Fruit fly (Drosophila melanogaster) whole organism, embryonic: ENCODE measurements around the gene hdly.

Experiments
- Abd-B ChIP-seq: fragments of 200-800 bp; sonication (Bioruptor generic); optimal IDR thresholded peaks from 2 replicates; lab custom pipeline; 2018; ENCODE audit warnings: missing biosample characterization, mild to moderate bottlenecking, missing genetic modification characterization, moderate library complexity
- CG10274 ChIP-seq: fragments of 200-800 bp; sonication (Bioruptor generic); optimal IDR thresholded peaks from 3 replicates; lab custom pipeline; 2017; ENCODE audit warnings: missing biosample characterization, mild to moderate bottlenecking, missing genetic modification characterization
- CG10321 ChIP-seq: fragments of 200-800 bp; sonication (Bioruptor generic); IDR thresholded peaks from 2 replicates; pipeline ENCODE4 v1.3.6; 2022; ENCODE audit warnings: missing biosample characterization, missing genetic modification characterization
- CG12769 ChIP-seq: fragments of 200-800 bp; sonication (Bioruptor generic); optimal IDR thresholded peaks from 2 replicates; lab custom pipeline; 2019; ENCODE audit warnings: missing biosample characterization, mild to moderate bottlenecking, missing genetic modification characterization, moderate library complexity
- CG4820 ChIP-seq: fragments of 200-800 bp; sonication (Bioruptor generic); optimal IDR thresholded peaks from 3 replicates; lab custom pipeline; 2016; ENCODE audit warnings: missing biosample characterization, missing genetic modification characterization
- CG6654 ChIP-seq: fragments of 200-800 bp; sonication (Bioruptor generic); optimal IDR thresholded peaks from 2 replicates; lab custom pipeline; 2017; ENCODE audit warnings: missing biosample characterization, mild to moderate bottlenecking, missing genetic modification characterization
- Kr ChIP-seq: fragments of 200-800 bp; sonication (Bioruptor generic); optimal IDR thresholded peaks from 2 replicates; lab custom pipeline; 2017; ENCODE audit warnings: missing biosample characterization, mild to moderate bottlenecking, missing genetic modification characterization
- Pdp1 ChIP-seq, 2 experiments: fragments of 200-800 bp; sonication (Bioruptor generic); optimal IDR thresholded peaks; 3 replicates each; lab custom pipeline; 2016; ENCODE audit warnings: missing biosample characterization in 2 of 2, missing genetic modification characterization in 2 of 2, mild to moderate bottlenecking in 1 of 2, moderate library complexity in 1 of 2
- Ssrp ChIP-seq: fragments of 200-800 bp; sonication (Bioruptor generic); optimal IDR thresholded peaks from 2 replicates; lab custom pipeline; 2018; ENCODE audit warnings: missing biosample characterization, mild to moderate bottlenecking, missing genetic modification characterization, moderate library complexity
- disco-r ChIP-seq: fragments of 200-800 bp; sonication (Bioruptor generic); optimal IDR thresholded peaks from 2 replicates; lab custom pipeline; 2016; ENCODE audit warnings: missing biosample characterization, missing genetic modification characterization

- TF ChIP-seq Pdp1 (GFP tag; optimal IDR thresholded peaks at IDR 0.05; lab: Kevin White, UChicago) = no peak
- TF ChIP-seq CG10274 (GFP tag; lab: Kevin White, UChicago) = no peak
- no peak for TF ChIP-seq disco-r
- TF ChIP-seq CG4820 (GFP tag; lab: Kevin White, UChicago) = no peak
- no peak for TF ChIP-seq CG12769
- TF ChIP-seq CG10321 (GFP tag; lab: Robert Waterston, UW) = no peak
- no peak for TF ChIP-seq Abd-B (GFP tag; lab: Kevin White, UChicago)
- TF ChIP-seq Kr (GFP tag; lab: Kevin White, UChicago) = no peak
- no peak for TF ChIP-seq CG6654 (GFP tag; lab: Kevin White, UChicago)
- TF ChIP-seq Ssrp = no peak
These were observed 23.2 kb upstream of the hdly start for dm6 chr3R:20890920-20891319.
